Worm (Caenorhabditis elegans): Measurements from ENCODE around the gene cpg-4.

- TF ChIP-seq ZK546.5 (tag; optimal IDR thresholded peaks at IDR 0.05) (no peak), elt-1 (tag; optimal IDR thresholded peaks at IDR 0.05) (no peak), lin-39 (tag; optimal IDR thresholded peaks at IDR 0.05) (no peak), nhr-12 (tag; optimal IDR thresholded peaks at IDR 0.05) (no peak), nhr-77 (tag; optimal IDR thresholded peaks at IDR 0.05) (no peak)
Measured at ce11 chrV:6041375-6041774, 45.2 kb downstream of the cpg-4 start, which contains the start of gene R01B10.2.
